Worm (Caenorhabditis elegans) whole organism, mixed stage, embryonic: Measurements from ENCODE around the gene mlt-4.

Experiments
- ceh-39 ChIP-seq: fragments of 150-350 bp; optimal IDR thresholded peaks from 2 replicates; lab custom pipeline; 2014; ENCODE audit warnings: missing biosample characterization, missing genetic modification characterization
- elt-1 ChIP-seq: sonication (generic microtip); optimal IDR thresholded peaks from 2 replicates; lab custom pipeline; 2017; ENCODE audit warnings: missing genetic modification characterization, mild to moderate bottlenecking, missing compliant biosample characterization, antibody characterized with exemption, moderate library complexity, borderline replicate concordance; ENCODE audit not compliant: insufficient read depth
- lin-13 ChIP-seq: fragments of 150-350 bp; optimal IDR thresholded peaks from 2 replicates; lab custom pipeline; 2014; ENCODE audit warnings: missing biosample characterization, missing genetic modification characterization
- mls-2 ChIP-seq: sonication (generic microtip); optimal IDR thresholded peaks from 2 replicates; lab custom pipeline; 2016; ENCODE audit warnings: mild to moderate bottlenecking, missing genetic modification characterization, moderate library complexity, missing compliant biosample characterization
- nhr-12 ChIP-seq: fragments of 150-350 bp; optimal IDR thresholded peaks from 2 replicates; lab custom pipeline; 2014; ENCODE audit warnings: missing biosample characterization, missing genetic modification characterization
- pha-4 ChIP-seq: fragments of 150-350 bp; optimal IDR thresholded peaks from 2 replicates; lab custom pipeline; 2018; ENCODE audit warnings: missing biosample characterization, missing genetic modification reagents, missing genetic modification characterization
- snpc-4 ChIP-seq: fragments of 150-350 bp; optimal IDR thresholded peaks from 2 replicates; lab custom pipeline; 2014; ENCODE audit warnings: missing biosample characterization, missing genetic modification characterization
- sptf-1 ChIP-seq: sonication (generic microtip); optimal IDR thresholded peaks from 2 replicates; lab custom pipeline; 2017; ENCODE audit warnings: mild to moderate bottlenecking, missing genetic modification characterization, moderate library complexity, missing compliant biosample characterization
- tbx-8 ChIP-seq: fragments of 200-800 bp; sonication (Bioruptor generic); optimal IDR thresholded peaks from 2 replicates; lab custom pipeline; 2018; ENCODE audit warnings: mild to moderate bottlenecking, missing genetic modification characterization, moderate library complexity, missing compliant biosample characterization
- unc-39 ChIP-seq: fragments of 150-350 bp; optimal IDR thresholded peaks from 2 replicates; lab custom pipeline; 2014; ENCODE audit warnings: missing biosample characterization, missing genetic modification characterization
- ztf-11 ChIP-seq: fragments of 150-350 bp; optimal IDR thresholded peaks from 2 replicates; lab custom pipeline; 2014; ENCODE audit warnings: missing biosample characterization, missing genetic modification characterization

ce11 chrV:20249438-20250120 is 39.6 kb downstream of the mlt-4 start, which contains the start of gene swsn-1:
- TF ChIP-seq mls-2 (tag; lab: Kevin White, UChicago) (no peak), snpc-4 (no peak), lin-13 (tag; lab: Kevin White, UChicago) (no peak), sptf-1 (no peak), unc-39 (no peak), elt-1 (tag; lab: Kevin White, UChicago) (no peak), ceh-39 (tag; lab: Kevin White, UChicago) (peak; percentile 85), tbx-8 (GFP tag; lab: Kevin White, UChicago) (no peak), nhr-12 (tag; lab: Kevin White, UChicago) (no peak), pha-4 (tag; lab: Kevin White, UChicago) (no peak), ztf-11 (tag; lab: Kevin White, UChicago) (no peak)
